Fruit fly (Drosophila melanogaster) whole organism, adult: Measurements from ENCODE around the gene CG14082.

Source experiments
- CG11617 ChIP-seq: fragments of 200-800 bp; sonication (Bioruptor generic); optimal IDR thresholded peaks from 2 replicates; lab custom pipeline; 2017; ENCODE audit warnings: mild to moderate bottlenecking, missing biosample characterization, missing genetic modification reagents, missing genetic modification characterization
- CG12768 ChIP-seq: fragments of 200-800 bp; sonication (Bioruptor generic); optimal IDR thresholded peaks from 2 replicates; lab custom pipeline; 2017; ENCODE audit warnings: missing biosample characterization, missing genetic modification characterization, mild to moderate bottlenecking, moderate library complexity, missing genetic modification reagents
- CG14711 ChIP-seq: fragments of 200-800 bp; sonication (Bioruptor generic); optimal IDR thresholded peaks from 2 replicates; lab custom pipeline; 2018; ENCODE audit warnings: missing biosample characterization, mild to moderate bottlenecking, missing genetic modification characterization, moderate library complexity
- CG1620 ChIP-seq: fragments of 200-800 bp; sonication (Bioruptor generic); optimal IDR thresholded peaks from 2 replicates; lab custom pipeline; 2016; ENCODE audit warnings: missing biosample characterization, missing genetic modification characterization
- CG33017 ChIP-seq: fragments of 200-800 bp; sonication (Bioruptor generic); optimal IDR thresholded peaks from 2 replicates; lab custom pipeline; 2018; ENCODE audit warnings: missing biosample characterization, mild to moderate bottlenecking, missing genetic modification characterization, moderate library complexity
- Clk ChIP-seq: fragments of 200-800 bp; sonication (Bioruptor generic); optimal IDR thresholded peaks from 2 replicates; lab custom pipeline; 2017; ENCODE audit warnings: missing biosample characterization, missing genetic modification characterization
- Crg-1 ChIP-seq: fragments of 200-800 bp; sonication (Bioruptor generic); optimal IDR thresholded peaks from 2 replicates; lab custom pipeline; 2016; ENCODE audit warnings: missing biosample characterization, missing genetic modification characterization
- Hr96 ChIP-seq: fragments of 200-800 bp; sonication (Bioruptor generic); optimal IDR thresholded peaks from 2 replicates; lab custom pipeline; 2016; ENCODE audit warnings: missing biosample characterization, missing genetic modification characterization
- Mnt ChIP-seq: fragments of 200-800 bp; sonication (Bioruptor generic); optimal IDR thresholded peaks from 2 replicates; lab custom pipeline; 2016; ENCODE audit warnings: missing biosample characterization, mild to moderate bottlenecking, missing genetic modification characterization
- cic ChIP-seq: fragments of 200-800 bp; sonication (Bioruptor generic); optimal IDR thresholded peaks from 2 replicates; lab custom pipeline; 2017; ENCODE audit warnings: missing biosample characterization, mild to moderate bottlenecking, missing genetic modification characterization, moderate library complexity
- pad ChIP-seq: fragments of 200-800 bp; sonication (Bioruptor generic); optimal IDR thresholded peaks from 3 replicates; lab custom pipeline; 2017; ENCODE audit warnings: missing biosample characterization, missing genetic modification characterization, mild to moderate bottlenecking, moderate library complexity, missing genetic modification reagents
- tj ChIP-seq: fragments of 200-800 bp; sonication (Bioruptor generic); optimal IDR thresholded peaks from 3 replicates; lab custom pipeline; 2017; ENCODE audit warnings: missing biosample characterization, mild to moderate bottlenecking, missing genetic modification characterization, moderate library complexity

- TF ChIP-seq CG12768 (peak; percentile 27), CG14711 (tag; lab: Kevin White, UChicago) (peak; percentile 43), cic (peak; percentile 63), Crg-1 (peak; percentile 63), tj (GFP tag; lab: Kevin White, UChicago) (peak; percentile 91), Mnt (GFP tag; lab: Kevin White, UChicago) (peak; percentile 70), CG11617 (GFP tag; lab: Kevin White, UChicago) (peak; percentile 84), CG1620 (GFP tag; lab: Kevin White, UChicago) (peak; percentile 76), Hr96 (GFP tag; lab: Kevin White, UChicago) (no peak), pad (peak; percentile 36), Clk (peak; percentile 13), CG33017 (tag; lab: Kevin White, UChicago) (peak; percentile 69)
Measured at dm6 chr3L:19097665-19098082, 41.1 kb downstream of the CG14082 start, which contains the start of the genes Naxd and CG14079.
